Worm (Caenorhabditis elegans) whole organism, young adult: ENCODE results near the gene flcn-1.

Source experiments
- B0019.2 ChIP-seq: fragments of 200-800 bp; sonication (Bioruptor generic); conservative IDR thresholded peaks from 2 replicates; pipeline ENCODE4 v1.3.6; 2022; ENCODE audit warnings: missing genetic modification reagents, missing genetic modification characterization, missing compliant biosample characterization
- B0035.1 ChIP-seq: sonication (generic microtip); optimal IDR thresholded peaks from 2 replicates; lab custom pipeline; 2016; ENCODE audit warnings: missing genetic modification characterization, mild to moderate bottlenecking, missing compliant biosample characterization, missing genotype, missing genetic modification reagents
- B0261.1 ChIP-seq: sonication (generic microtip); optimal IDR thresholded peaks from 2 replicates; lab custom pipeline; 2016; ENCODE audit warnings: mild to moderate bottlenecking, missing genetic modification characterization, moderate library complexity, missing compliant biosample characterization
- C17E4.6 ChIP-seq: fragments of 200-800 bp; sonication (Bioruptor generic); IDR thresholded peaks from 2 replicates; pipeline ENCODE4 v1.3.6; 2022; ENCODE audit warnings: missing genetic modification reagents, missing genetic modification characterization, missing compliant biosample characterization
- F39B2.1 ChIP-seq: fragments of 200-800 bp; sonication (Bioruptor generic); IDR thresholded peaks from 2 replicates; pipeline ENCODE4 v1.3.6; 2022; ENCODE audit warnings: missing genetic modification reagents, missing genetic modification characterization, missing compliant biosample characterization
- F49E8.2 ChIP-seq: sonication (generic microtip); optimal IDR thresholded peaks from 3 replicates; lab custom pipeline; 2017; ENCODE audit warnings: missing genetic modification characterization, mild to moderate bottlenecking, missing compliant biosample characterization, antibody characterized with exemption, moderate library complexity; ENCODE audit not compliant: insufficient read depth
- F52B5.7 ChIP-seq: sonication (generic microtip); optimal IDR thresholded peaks from 2 replicates; lab custom pipeline; 2016; ENCODE audit warnings: mild to moderate bottlenecking, missing genetic modification characterization, missing compliant biosample characterization
- F57A8.1 ChIP-seq: fragments of 200-800 bp; sonication (Bioruptor generic); optimal IDR thresholded peaks from 2 replicates; lab custom pipeline; 2018; ENCODE audit warnings: mild to moderate bottlenecking, missing genetic modification characterization, moderate library complexity, missing compliant biosample characterization
- Y53F4B.3 ChIP-seq: fragments of 200-800 bp; sonication (Bioruptor generic); IDR thresholded peaks from 2 replicates; pipeline ENCODE4 v1.3.6; 2022; ENCODE audit warnings: missing genetic modification reagents, missing genetic modification characterization, missing compliant biosample characterization
- Y79H2A.3 ChIP-seq: fragments of 200-800 bp; sonication (Bioruptor generic); conservative IDR thresholded peaks from 2 replicates; pipeline ENCODE4 v1.3.6; 2022; ENCODE audit warnings: missing genetic modification reagents, missing genetic modification characterization, missing compliant biosample characterization
- Y95B8A.8 ChIP-seq: fragments of 200-800 bp; sonication (Bioruptor generic); IDR thresholded peaks from 2 replicates; pipeline ENCODE4 v1.3.6; 2022; ENCODE audit warnings: missing genetic modification reagents, missing genetic modification characterization, missing compliant biosample characterization
- akir-1 ChIP-seq: fragments of 200-800 bp; sonication (Bioruptor generic); optimal IDR thresholded peaks from 2 replicates; lab custom pipeline; 2018; ENCODE audit warnings: mild to moderate bottlenecking, missing genetic modification characterization, moderate library complexity, missing compliant biosample characterization
- aptf-3 ChIP-seq: fragments of 200-800 bp; sonication (Bioruptor generic); IDR thresholded peaks from 2 replicates; pipeline ENCODE4 v1.3.6; 2022; ENCODE audit warnings: missing genetic modification characterization, missing compliant biosample characterization
- atf-7 ChIP-seq: sonication (generic microtip); optimal IDR thresholded peaks from 2 replicates; lab custom pipeline; 2017; ENCODE audit warnings: mild to moderate bottlenecking, missing genetic modification characterization, missing compliant biosample characterization
- attf-3 ChIP-seq: fragments of 200-800 bp; sonication (Bioruptor generic); conservative IDR thresholded peaks from 2 replicates; pipeline ENCODE4 v1.3.6; 2022; ENCODE audit warnings: missing genetic modification reagents, missing genetic modification characterization, missing compliant biosample characterization
- ccch-3 ChIP-seq: fragments of 200-800 bp; sonication (Bioruptor generic); optimal IDR thresholded peaks from 2 replicates; lab custom pipeline; 2018; ENCODE audit warnings: mild to moderate bottlenecking, missing genetic modification characterization, missing compliant biosample characterization
- cebp-1 ChIP-seq, 2 experiments: fragments of 200-800 bp in 1 of 2; sonication (Bioruptor generic) in 1 of 2; sonication (generic microtip) in 1 of 2; IDR thresholded peaks in 1 of 2; optimal IDR thresholded peaks in 1 of 2; 2 replicates each; pipeline versions ENCODE4 v1.3.6 to Lab custom; 2017 to 2022; ENCODE audit warnings: missing compliant biosample characterization in 2 of 2, missing genetic modification characterization in 2 of 2, mild to moderate bottlenecking in 1 of 2, missing genetic modification reagents in 1 of 2, moderate library complexity in 1 of 2
- cebp-2 ChIP-seq: fragments of 200-800 bp; sonication (Bioruptor generic); IDR thresholded peaks from 2 replicates; pipeline ENCODE4 v1.3.6; 2022; ENCODE audit warnings: missing genetic modification characterization, missing compliant biosample characterization
- ceh-40 ChIP-seq: fragments of 200-800 bp; sonication (Bioruptor generic); IDR thresholded peaks from 2 replicates; pipeline ENCODE4 v1.3.6; 2022; ENCODE audit warnings: missing genetic modification characterization, missing compliant biosample characterization
- ceh-58 ChIP-seq: fragments of 200-800 bp; sonication (Bioruptor generic); IDR thresholded peaks from 2 replicates; pipeline ENCODE4 v1.3.6; 2022; ENCODE audit warnings: missing genetic modification characterization, missing compliant biosample characterization
- ceh-79 ChIP-seq: sonication (generic microtip); optimal IDR thresholded peaks from 2 replicates; lab custom pipeline; 2017; ENCODE audit warnings: mild to moderate bottlenecking, missing genetic modification characterization, missing compliant biosample characterization
- dpl-1 ChIP-seq: fragments of 150-350 bp; optimal IDR thresholded peaks from 2 replicates; lab custom pipeline; 2014; ENCODE audit warnings: missing biosample characterization, missing genetic modification reagents, missing genetic modification characterization
- egrh-3 ChIP-seq: fragments of 200-800 bp; sonication (Bioruptor generic); IDR thresholded peaks from 2 replicates; pipeline ENCODE4 v1.3.6; 2022; ENCODE audit warnings: missing genetic modification reagents, missing genetic modification characterization, missing compliant biosample characterization
- him-1 ChIP-seq: sonication (generic microtip); optimal IDR thresholded peaks from 2 replicates; lab custom pipeline; 2016; ENCODE audit warnings: missing genotype, missing genetic modification reagents, missing genetic modification characterization, missing compliant biosample characterization
- hmg-1.2 ChIP-seq: fragments of 200-800 bp; sonication (Bioruptor generic); IDR thresholded peaks from 2 replicates; pipeline ENCODE4 v1.3.6; 2022; ENCODE audit warnings: missing genetic modification reagents, missing genetic modification characterization, missing compliant biosample characterization
- hmg-20 ChIP-seq: fragments of 200-800 bp; sonication (Bioruptor generic); IDR thresholded peaks from 2 replicates; pipeline ENCODE4 v1.3.6; 2022; ENCODE audit warnings: missing genetic modification reagents, missing genetic modification characterization, missing compliant biosample characterization
- lag-1 ChIP-seq: fragments of 200-800 bp; sonication (Bioruptor generic); IDR thresholded peaks from 2 replicates; pipeline ENCODE4 v1.3.6; 2022; ENCODE audit warnings: missing genetic modification reagents, missing genetic modification characterization, missing compliant biosample characterization
- let-526 ChIP-seq: fragments of 200-800 bp; sonication (Bioruptor generic); IDR thresholded peaks from 2 replicates; pipeline ENCODE4 v1.3.6; 2022; ENCODE audit warnings: missing genetic modification reagents, missing genetic modification characterization, missing compliant biosample characterization
- lin-26 ChIP-seq: fragments of 200-800 bp; sonication (Bioruptor generic); IDR thresholded peaks from 2 replicates; pipeline ENCODE4 v1.3.6; 2022; ENCODE audit warnings: missing genetic modification reagents, missing genetic modification characterization, missing compliant biosample characterization
- lsl-1 ChIP-seq: fragments of 200-800 bp; sonication (Bioruptor generic); optimal IDR thresholded peaks from 2 replicates; lab custom pipeline; 2018; ENCODE audit warnings: mild to moderate bottlenecking, missing genetic modification characterization, moderate library complexity, missing compliant biosample characterization
- mcd-1 ChIP-seq: fragments of 200-800 bp; sonication (Bioruptor generic); IDR thresholded peaks from 2 replicates; pipeline ENCODE4 v1.3.6; 2022; ENCODE audit warnings: missing genetic modification reagents, missing genetic modification characterization, missing compliant biosample characterization
- mel-28 ChIP-seq: sonication (generic microtip); optimal IDR thresholded peaks from 2 replicates; lab custom pipeline; 2016; ENCODE audit warnings: borderline replicate concordance, mild to moderate bottlenecking, missing genetic modification characterization, missing compliant biosample characterization
- mes-4 ChIP-seq: sonication (generic microtip); optimal IDR thresholded peaks from 2 replicates; lab custom pipeline; 2016; ENCODE audit warnings: missing genotype, missing genetic modification characterization, missing compliant biosample characterization
- mxl-1 ChIP-seq: sonication (generic microtip); optimal IDR thresholded peaks from 2 replicates; lab custom pipeline; 2016; ENCODE audit warnings: missing genetic modification characterization, missing compliant biosample characterization
- nfyb-1 ChIP-seq: fragments of 200-800 bp; sonication (Bioruptor generic); IDR thresholded peaks from 2 replicates; pipeline ENCODE4 v1.3.6; 2022; ENCODE audit warnings: missing genetic modification reagents, missing genetic modification characterization, missing compliant biosample characterization
- nhr-27 ChIP-seq: fragments of 200-800 bp; sonication (Bioruptor generic); optimal IDR thresholded peaks from 2 replicates; lab custom pipeline; 2018; ENCODE audit warnings: mild to moderate bottlenecking, missing genetic modification characterization, moderate library complexity, missing compliant biosample characterization
- pbrm-1 ChIP-seq: fragments of 200-800 bp; sonication (Bioruptor generic); IDR thresholded peaks from 2 replicates; pipeline ENCODE4 v1.3.6; 2022; ENCODE audit warnings: missing genetic modification reagents, missing genetic modification characterization, missing compliant biosample characterization
- pha-4 ChIP-seq: fragments of 150-350 bp; sonication (generic microtip); optimal IDR thresholded peaks from 2 replicates; lab custom pipeline; 2014; ENCODE audit warnings: missing biosample characterization, missing genetic modification reagents, missing genetic modification characterization
- repo-1 ChIP-seq: sonication (generic microtip); optimal IDR thresholded peaks from 2 replicates; lab custom pipeline; 2017; ENCODE audit warnings: mild to moderate bottlenecking, missing genetic modification characterization, missing compliant biosample characterization
- snpc-1.3 ChIP-seq: sonication (generic microtip); optimal IDR thresholded peaks from 2 replicates; lab custom pipeline; 2017; ENCODE audit warnings: missing genetic modification characterization, mild to moderate bottlenecking, missing compliant biosample characterization, antibody characterized with exemption, moderate library complexity, missing genotype, missing genetic modification reagents; ENCODE audit not compliant: insufficient read depth
- snpc-3.4 ChIP-seq: sonication (generic microtip); optimal IDR thresholded peaks from 2 replicates; lab custom pipeline; 2017; ENCODE audit warnings: missing genetic modification characterization, mild to moderate bottlenecking, missing compliant biosample characterization, antibody characterized with exemption, moderate library complexity, missing genotype, missing genetic modification reagents
- snpc-4 ChIP-seq, 5 experiments: fragments of 150-350 bp in 1 of 5; sonication (generic microtip) in 4 of 5; optimal IDR thresholded peaks; 2 replicates each; lab custom pipeline; 2014 to 2018; ENCODE audit warnings: missing genetic modification characterization in 5 of 5, missing biosample characterization in 3 of 5, antibody characterized with exemption in 2 of 5, mild to moderate bottlenecking in 2 of 5, missing compliant biosample characterization in 2 of 5, missing genotype in 2 of 5, moderate library complexity in 2 of 5, missing genetic modification reagents in 1 of 5
- somi-1 ChIP-seq: fragments of 200-800 bp; sonication (Bioruptor generic); optimal IDR thresholded peaks from 2 replicates; lab custom pipeline; 2018; ENCODE audit warnings: mild to moderate bottlenecking, missing genetic modification characterization, missing compliant biosample characterization
- tbp1 ChIP-seq: fragments of 200-800 bp; sonication (Bioruptor generic); optimal IDR thresholded peaks from 2 replicates; lab custom pipeline; 2018; ENCODE audit warnings: mild to moderate bottlenecking, missing genetic modification characterization, missing compliant biosample characterization
- ztf-22 ChIP-seq: fragments of 200-800 bp; sonication (Bioruptor generic); optimal IDR thresholded peaks from 2 replicates; lab custom pipeline; 2018; ENCODE audit warnings: mild to moderate bottlenecking, missing genetic modification characterization, moderate library complexity, missing compliant biosample characterization
- ztf-28 ChIP-seq: fragments of 200-800 bp; sonication (Bioruptor generic); IDR thresholded peaks from 2 replicates; pipeline ENCODE4 v1.3.6; 2022; ENCODE audit warnings: missing genetic modification reagents, missing genetic modification characterization, missing compliant biosample characterization

flcn-1 gene

ce11 chrII:6898017-6898779 lies 30.4 kb upstream of the flcn-1 start, which contains the start of gene hrpl-1:
Gene hrpl-1, plus strand, starts transcription at chrII:6898729.
- TF ChIP-seq C17E4.6 (GFP tag; lab: Robert Waterston, UW) (no peak), let-526 (GFP tag; lab: Robert Waterston, UW) (no peak), F52B5.7 (no peak), F39B2.1 (no peak), hmg-1.2 (GFP tag; lab: Robert Waterston, UW) (peak; percentile 29; the same call in 1 of the 2 replicates), ccch-3 (no peak), ztf-22 (no peak), ceh-40 (GFP tag; lab: Robert Waterston, UW) (no peak), B0035.1 (tag; lab: Kevin White, UChicago) (no peak), dpl-1 (GFP tag; lab: Kevin White, UChicago) (no peak), egrh-3 (GFP tag; lab: Robert Waterston, UW) (no peak), Y79H2A.3 (no peak), tbp1 (peak; percentile 90), mcd-1 (GFP tag; lab: Robert Waterston, UW) (no peak), mxl-1 (tag; lab: Kevin White, UChicago) (peak; percentile 20), snpc-1.3 (tag; lab: Kevin White, UChicago) (no peak), cebp-1 (GFP tag; IDR thresholded peaks at IDR 0.05; lab: Robert Waterston, UW) (no peak), cebp-1 (tag; optimal IDR thresholded peaks at IDR 0.05; lab: Kevin White, UChicago) (peak; percentile 24), snpc-4 (GFP tag; optimal IDR thresholded peaks at IDR 0.05; lab: Kevin White, UChicago) (no peak), snpc-4 (tag; optimal IDR thresholded peaks at IDR 0.05; lab: Kevin White, UChicago) (peak in 1 of 4 experiments; percentile 11), cebp-2 (GFP tag; lab: Robert Waterston, UW) (no peak), mes-4 (tag; lab: Kevin White, UChicago) (peak; percentile 58), somi-1 (GFP tag; lab: Kevin White, UChicago) (peak; percentile 45), repo-1 (tag; lab: Kevin White, UChicago) (no peak), lag-1 (GFP tag; lab: Robert Waterston, UW) (no peak), pha-4 (tag; lab: Kevin White, UChicago) (no peak), lin-26 (0 out of 2 replicates have a peak, but pooled peaks have one; percentile 57), him-1 (tag; lab: Kevin White, UChicago) (peak; percentile 15), atf-7 (no peak), B0261.1 (tag; lab: Kevin White, UChicago) (peak; percentile 73), attf-3 (GFP tag; lab: Robert Waterston, UW) (0 out of 2 replicates have a peak, but pooled peaks have one; percentile 48), Y95B8A.8 (GFP tag; lab: Robert Waterston, UW) (no peak), F49E8.2 (tag; lab: Kevin White, UChicago) (no peak), aptf-3 (GFP tag; lab: Robert Waterston, UW) (no peak), akir-1 (GFP tag; lab: Kevin White, UChicago) (no peak), pbrm-1 (GFP tag; lab: Robert Waterston, UW) (0 out of 2 replicates have a peak, but pooled peaks have one; percentile 27), mel-28 (tag; lab: Kevin White, UChicago) (no peak), ztf-28 (GFP tag; lab: Robert Waterston, UW) (no peak), nfyb-1 (GFP tag; lab: Robert Waterston, UW) (no peak), B0019.2 (no peak), lsl-1 (GFP tag; lab: Kevin White, UChicago) (no peak), snpc-3.4 (tag; lab: Kevin White, UChicago) (no peak), ceh-58 (GFP tag; lab: Robert Waterston, UW) (no peak), hmg-20 (GFP tag; lab: Robert Waterston, UW) (no peak), nhr-27 (tag; lab: Kevin White, UChicago) (no peak), ceh-79 (tag; lab: Kevin White, UChicago) (no peak), Y53F4B.3 (no peak), F57A8.1 (no peak)
